Worm (Caenorhabditis elegans): Measurements from ENCODE around the gene rhr-1.

ce11 chrV:5405053-5405452, 22.9 kb upstream of the rhr-1 start, which contains the start of gene dmsr-7:
- no peak for TF ChIP-seq ceh-82 (tag; optimal IDR thresholded peaks at IDR 0.05)
- no peak for TF ChIP-seq nhr-77 (tag; optimal IDR thresholded peaks at IDR 0.05)

Data from whole organism, L2 larva.